Worm (Caenorhabditis elegans) whole organism, early embryonic: ENCODE data around the gene T07D3.9.
"Not testable (repeated sequence)": the region's sequence is repeated elsewhere in the genome, so short reads cannot be mapped to it uniquely, and the experiment has no call there.

Source experiments
- B0310.2 ChIP-seq: sonication (generic microtip); optimal IDR thresholded peaks from 2 replicates; lab custom pipeline; 2016; ENCODE audit warnings: mild to moderate bottlenecking, missing genetic modification characterization, missing compliant biosample characterization
- F13C5.2 ChIP-seq: sonication (generic microtip); optimal IDR thresholded peaks from 2 replicates; lab custom pipeline; 2017; ENCODE audit warnings: mild to moderate bottlenecking, missing genetic modification characterization, inconsistent platforms, missing compliant biosample characterization
- aly-1 ChIP-seq: sonication (generic microtip); optimal IDR thresholded peaks from 2 replicates; lab custom pipeline; 2016; ENCODE audit warnings: missing genetic modification characterization, missing compliant biosample characterization
- ama-1 ChIP-seq: fragments of 150-350 bp; optimal IDR thresholded peaks from 2 replicates; lab custom pipeline; 2014
- ceh-13 ChIP-seq: fragments of 200-800 bp; sonication (Bioruptor generic); optimal IDR thresholded peaks from 2 replicates; lab custom pipeline; 2018; ENCODE audit warnings: mild to moderate bottlenecking, missing genetic modification characterization, missing compliant biosample characterization
- ceh-36 ChIP-seq: sonication (generic microtip); optimal IDR thresholded peaks from 2 replicates; lab custom pipeline; 2016; ENCODE audit warnings: missing genetic modification characterization, inconsistent platforms, missing compliant biosample characterization
- ets-7 ChIP-seq: sonication (generic microtip); optimal IDR thresholded peaks from 2 replicates; lab custom pipeline; 2016; ENCODE audit warnings: missing genotype, missing genetic modification characterization, missing compliant biosample characterization
- flt-1 ChIP-seq: fragments of 200-800 bp; sonication (Bioruptor generic); IDR thresholded peaks from 2 replicates; pipeline ENCODE4 v1.3.6; 2022; ENCODE audit warnings: missing genetic modification characterization, missing compliant biosample characterization
- hmbx-1 ChIP-seq: sonication (generic microtip); optimal IDR thresholded peaks from 2 replicates; lab custom pipeline; 2016; ENCODE audit warnings: mild to moderate bottlenecking, missing genetic modification characterization, missing compliant biosample characterization
- hmg-4 ChIP-seq: fragments of 200-800 bp; sonication (Bioruptor generic); optimal IDR thresholded peaks from 2 replicates; lab custom pipeline; 2018; ENCODE audit warnings: mild to moderate bottlenecking, missing genetic modification characterization, missing compliant biosample characterization
- hnd-1 ChIP-seq: sonication (generic microtip); optimal IDR thresholded peaks from 2 replicates; lab custom pipeline; 2016; ENCODE audit warnings: missing genetic modification characterization, missing compliant biosample characterization
- pes-1 ChIP-seq: fragments of 200-800 bp; sonication (Bioruptor generic); IDR thresholded peaks from 2 replicates; pipeline ENCODE4 v1.3.6; 2022; ENCODE audit warnings: missing genetic modification reagents, missing genetic modification characterization, missing compliant biosample characterization
- scrt-1 ChIP-seq: fragments of 200-800 bp; sonication (Bioruptor generic); IDR thresholded peaks from 2 replicates; pipeline ENCODE4 v1.3.6; 2022; ENCODE audit warnings: missing genetic modification characterization, missing compliant biosample characterization
- sea-1 ChIP-seq: fragments of 200-800 bp; sonication (Bioruptor generic); conservative IDR thresholded peaks from 2 replicates; pipeline ENCODE4 v1.3.6; 2022; ENCODE audit warnings: missing genetic modification characterization, missing compliant biosample characterization
- tbx-11 ChIP-seq: fragments of 200-800 bp; sonication (Bioruptor generic); IDR thresholded peaks from 2 replicates; pipeline ENCODE4 v1.3.6; 2022; ENCODE audit warnings: missing genetic modification characterization, missing compliant biosample characterization
- tbx-37 ChIP-seq: fragments of 200-800 bp; sonication (Bioruptor generic); conservative IDR thresholded peaks from 2 replicates; pipeline ENCODE4 v1.3.6; 2022; ENCODE audit warnings: missing genetic modification reagents, missing genetic modification characterization, missing compliant biosample characterization
- tra-4 ChIP-seq: sonication (generic microtip); optimal IDR thresholded peaks from 2 replicates; lab custom pipeline; 2017; ENCODE audit warnings: missing genetic modification characterization, missing compliant biosample characterization

The T07D3.9 gene

DNA sequence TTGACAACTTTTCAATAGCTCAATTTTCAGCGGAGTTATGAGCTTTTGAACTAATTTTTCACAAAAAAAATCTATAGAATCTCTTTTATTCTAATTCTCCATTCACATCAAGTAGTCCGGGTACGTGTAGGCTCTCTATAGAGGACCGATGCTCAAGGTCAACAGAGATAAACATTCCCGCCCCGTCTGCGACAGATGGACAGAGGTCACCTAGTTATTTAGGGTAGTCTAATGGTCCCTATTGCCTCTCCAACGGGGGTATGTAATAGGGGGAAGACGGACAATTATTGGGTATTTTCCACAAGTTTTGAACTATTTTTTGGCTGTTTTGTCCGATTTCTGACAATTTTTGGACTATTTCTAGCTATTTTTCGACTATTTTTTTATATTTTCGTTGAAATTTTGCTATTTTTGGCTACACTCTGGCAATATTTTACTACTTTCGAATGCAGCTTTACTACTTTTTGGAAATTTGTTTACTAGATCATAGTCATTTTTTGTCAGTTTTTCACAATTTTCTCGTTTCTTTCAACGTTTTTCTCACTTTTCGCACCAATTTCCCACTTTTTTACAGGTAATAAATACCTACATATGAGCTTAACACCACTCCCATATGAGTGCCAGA, 32.4 kb downstream of the T07D3.9 start, which contains the start of gene fbxc-51:
TSS of gene fbxc-51 (plus strand) at position 575 of the 625 bp plus-strand sequence.
- TF ChIP-seq hmbx-1 (tag; lab: Kevin White, UChicago) (no peak), ama-1 (no peak), flt-1 (no peak), aly-1 (no peak), hmg-4 (GFP tag; lab: Kevin White, UChicago) (no peak), pes-1 (GFP tag; lab: Robert Waterston, UW) (no peak), ets-7 (tag; lab: Kevin White, UChicago) (no peak), tra-4 (tag; lab: Kevin White, UChicago) (no peak), sea-1 (GFP tag; lab: Robert Waterston, UW) (no peak), tbx-11 (GFP tag; lab: Robert Waterston, UW) (no peak), ceh-36 (no peak), hnd-1 (tag; lab: Kevin White, UChicago) (no peak), F13C5.2 (tag; lab: Kevin White, UChicago) (no peak)

DNA sequence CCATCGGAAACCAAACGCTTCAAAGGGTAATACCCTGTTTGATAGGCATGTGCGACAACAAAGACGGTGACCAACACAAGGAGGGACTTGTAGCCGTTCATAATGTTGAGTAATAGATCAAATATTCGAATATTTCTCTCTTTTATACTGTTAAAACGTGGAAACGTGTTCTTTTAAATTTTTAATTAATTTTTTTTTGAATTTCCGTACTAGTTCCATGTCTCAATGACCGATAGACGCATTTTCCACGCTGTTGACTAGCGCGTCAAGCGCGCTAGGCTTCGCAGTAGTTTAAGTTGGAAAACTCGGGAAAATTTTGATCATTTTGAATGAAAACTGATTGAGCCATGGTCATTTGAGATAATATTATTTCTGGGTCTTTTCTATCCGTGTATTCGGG, 33.9 kb downstream of the T07D3.9 start, which contains the start of gene Y46B2A.3:
TSS of gene Y46B2A.3 (minus strand) at position 101 of the 400 bp plus-strand sequence.
- no peak for TF ChIP-seq ceh-36
- TF ChIP-seq ets-7 (tag; lab: Kevin White, UChicago), result no peak
- no peak for TF ChIP-seq aly-1
- no peak for TF ChIP-seq scrt-1 (GFP tag; lab: Robert Waterston, UW)
- TF ChIP-seq flt-1, result no peak
- no peak for TF ChIP-seq sea-1 (GFP tag; lab: Robert Waterston, UW)
- no peak for TF ChIP-seq hnd-1 (tag; lab: Kevin White, UChicago)

DNA sequence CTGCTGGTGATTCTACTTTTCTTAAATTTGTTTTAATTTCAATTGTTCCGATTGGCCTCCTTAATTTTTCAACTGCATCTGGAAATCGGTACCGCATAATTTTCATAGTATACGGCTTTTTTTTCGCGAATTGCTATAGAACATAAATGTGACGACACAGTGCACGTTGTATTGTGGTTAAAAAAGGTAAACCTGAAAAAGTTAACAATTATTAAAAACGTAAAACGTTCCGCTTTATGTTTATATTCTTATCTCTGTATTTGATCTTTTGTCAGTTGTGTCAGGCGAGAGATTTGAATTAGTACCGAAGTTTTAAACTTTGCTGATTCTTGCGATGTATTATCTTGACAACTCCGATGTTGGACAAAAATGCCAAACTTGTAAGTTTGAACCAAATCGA, 39.1 kb downstream of the T07D3.9 start, which contains the start of gene Y46B2A.4:
TSS of gene Y46B2A.4 (plus strand) at position 301 of the 400 bp plus-strand sequence.
- no peak for TF ChIP-seq ceh-13 (GFP tag; lab: Kevin White, UChicago)
- no peak for TF ChIP-seq tbx-37 (GFP tag; lab: Robert Waterston, UW)
- TF ChIP-seq aly-1, result no peak
- no peak for TF ChIP-seq ceh-36
- TF ChIP-seq ama-1, result no peak
- TF ChIP-seq tbx-11 (GFP tag; lab: Robert Waterston, UW), result no peak
- TF ChIP-seq tra-4 (tag; lab: Kevin White, UChicago), result no peak
- no peak for TF ChIP-seq hmbx-1 (tag; lab: Kevin White, UChicago)
- no peak for TF ChIP-seq hmg-4 (GFP tag; lab: Kevin White, UChicago)
- no peak for TF ChIP-seq flt-1
- no peak for TF ChIP-seq scrt-1 (GFP tag; lab: Robert Waterston, UW)
- TF ChIP-seq sea-1 (GFP tag; lab: Robert Waterston, UW), result no peak
- TF ChIP-seq hnd-1 (tag; lab: Kevin White, UChicago), result no peak
- no peak for TF ChIP-seq B0310.2 (tag; lab: Kevin White, UChicago)
- no peak for TF ChIP-seq F13C5.2 (tag; lab: Kevin White, UChicago)
- TF ChIP-seq pes-1 (GFP tag; lab: Robert Waterston, UW), result no peak
- no peak for TF ChIP-seq ets-7 (tag; lab: Kevin White, UChicago)

DNA sequence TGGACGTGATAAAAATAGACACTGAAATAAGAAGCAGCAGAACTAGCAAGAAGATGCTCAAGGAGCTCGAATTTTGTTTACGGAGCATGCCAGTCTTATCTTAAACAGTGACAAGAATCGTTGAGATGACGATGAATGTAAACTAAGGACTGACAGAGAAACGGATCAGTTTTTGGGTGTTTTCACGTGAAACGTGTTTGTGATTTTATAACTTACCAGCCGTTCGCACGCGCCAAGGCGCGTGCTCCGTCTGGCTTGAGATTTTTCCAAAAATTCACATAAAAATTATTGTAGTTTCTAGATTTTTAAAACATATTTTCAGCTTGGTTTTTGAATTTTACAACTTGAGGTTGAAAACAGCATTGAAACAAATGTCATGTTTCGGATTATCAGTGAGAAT, 50.1 kb downstream of the T07D3.9 start, which contains the start of gene F28A10.5:
TSS of gene F28A10.5 (minus strand) at position 101 of the 400 bp plus-strand sequence.
- TF ChIP-seq ama-1; hmbx-1 (tag; lab: Kevin White, UChicago); tra-4 (tag; lab: Kevin White, UChicago): not testable (repeated sequence)

DNA sequence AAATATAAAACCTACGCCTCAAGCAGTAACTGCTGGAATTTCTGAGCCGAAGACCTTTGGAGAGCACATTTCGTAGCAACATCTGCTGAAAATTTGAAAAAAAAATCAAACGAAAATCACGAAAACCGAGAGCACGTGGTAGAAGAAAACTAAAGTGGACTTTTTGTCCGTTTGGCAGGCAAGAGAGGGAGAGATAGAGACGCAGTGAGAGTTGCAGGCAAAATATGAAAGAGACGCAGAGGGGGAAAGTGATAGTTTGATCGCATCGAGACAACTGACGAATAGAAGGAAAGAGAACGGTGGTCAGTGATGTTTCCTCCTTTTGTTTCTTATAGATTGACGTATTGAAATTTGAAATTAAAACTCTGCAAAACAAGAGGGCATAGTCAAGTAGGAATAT, 52.2 kb downstream of the T07D3.9 start, which contains the start of the genes acdh-9 and F28A10.13:
TSS of gene acdh-9 (minus strand) at position 85 of the 400 bp plus-strand sequence.
TSS of gene F28A10.13 (plus strand) at position 294 of the 400 bp plus-strand sequence.
- TF ChIP-seq pes-1 (GFP tag; lab: Robert Waterston, UW) (no peak), flt-1 (no peak), F13C5.2 (tag; lab: Kevin White, UChicago) (no peak)
